Fruit fly (Drosophila melanogaster) whole organism, pupa: ENCODE results near the gene NimB1.

Experiments used
- CG10348 ChIP-seq: fragments of 200-800 bp; sonication (Bioruptor generic); IDR thresholded peaks from 2 replicates; pipeline ENCODE4 v1.3.6; 2022; ENCODE audit warnings: missing biosample characterization, missing genetic modification characterization
- CG13204 ChIP-seq: fragments of 200-800 bp; sonication (Bioruptor generic); optimal IDR thresholded peaks from 2 replicates; lab custom pipeline; 2018; ENCODE audit warnings: missing biosample characterization, mild to moderate bottlenecking, missing genetic modification characterization, moderate library complexity
- CG15710 ChIP-seq: fragments of 200-800 bp; sonication (Bioruptor generic); optimal IDR thresholded peaks from 2 replicates; lab custom pipeline; 2018; ENCODE audit warnings: missing biosample characterization, mild to moderate bottlenecking, missing genetic modification characterization, moderate library complexity
- CG8159 ChIP-seq: fragments of 200-800 bp; sonication (Bioruptor generic); optimal IDR thresholded peaks from 3 replicates; lab custom pipeline; 2018; ENCODE audit warnings: missing biosample characterization, mild to moderate bottlenecking, missing genetic modification characterization, moderate library complexity
- CG9948 ChIP-seq: fragments of 200-800 bp; sonication (Bioruptor generic); optimal IDR thresholded peaks from 2 replicates; lab custom pipeline; 2018; ENCODE audit warnings: missing biosample characterization, mild to moderate bottlenecking, missing genetic modification characterization, moderate library complexity
- D1 ChIP-seq: fragments of 200-800 bp; sonication (Bioruptor generic); optimal IDR thresholded peaks from 2 replicates; lab custom pipeline; 2018; ENCODE audit warnings: missing biosample characterization, mild to moderate bottlenecking, missing genetic modification characterization, moderate library complexity
- EcR ChIP-seq: fragments of 200-800 bp; sonication (Bioruptor generic); optimal IDR thresholded peaks from 3 replicates; lab custom pipeline; 2019; ENCODE audit warnings: missing biosample characterization, missing genetic modification characterization, mild to moderate bottlenecking, moderate library complexity, missing genetic modification reagents
- Pif1A ChIP-seq: fragments of 200-800 bp; sonication (Bioruptor generic); optimal IDR thresholded peaks from 3 replicates; lab custom pipeline; 2016; ENCODE audit warnings: missing biosample characterization, missing genetic modification characterization
- Pif1B ChIP-seq: fragments of 200-800 bp; sonication (Bioruptor generic); optimal IDR thresholded peaks from 3 replicates; lab custom pipeline; 2016; ENCODE audit warnings: missing biosample characterization, missing genetic modification characterization
- Snoo ChIP-seq: fragments of 200-800 bp; sonication (Bioruptor generic); optimal IDR thresholded peaks from 3 replicates; lab custom pipeline; 2017; ENCODE audit warnings: missing biosample characterization, mild to moderate bottlenecking, missing genetic modification characterization, inconsistent platforms
- gl ChIP-seq: fragments of 200-800 bp; sonication (Bioruptor generic); optimal IDR thresholded peaks from 2 replicates; lab custom pipeline; 2018; ENCODE audit warnings: missing biosample characterization, mild to moderate bottlenecking, missing genetic modification characterization

- TF ChIP-seq CG9948 (tag; lab: Kevin White, UChicago), result no peak
- TF ChIP-seq CG13204 (GFP tag; lab: Kevin White, UChicago), result no peak
- TF ChIP-seq Pif1A (GFP tag; lab: Kevin White, UChicago), result peak; percentile 9
- no peak for TF ChIP-seq CG10348 (GFP tag; lab: Robert Waterston, UW)
- no peak for TF ChIP-seq D1 (tag; lab: Kevin White, UChicago)
- TF ChIP-seq Pif1B, result no peak
- TF ChIP-seq gl (tag; lab: Kevin White, UChicago), result no peak
- peak; percentile 7 for TF ChIP-seq CG8159
- no peak for TF ChIP-seq CG15710
- peak; percentile 12 for TF ChIP-seq Snoo (tag; lab: Kevin White, UChicago)
- no peak for TF ChIP-seq EcR
Measured at dm6 chr2L:14011591-14012303, 48.4 kb downstream of the NimB1 start.
